Fruit fly (Drosophila melanogaster): ENCODE results near the gene CG33687.

DNA sequence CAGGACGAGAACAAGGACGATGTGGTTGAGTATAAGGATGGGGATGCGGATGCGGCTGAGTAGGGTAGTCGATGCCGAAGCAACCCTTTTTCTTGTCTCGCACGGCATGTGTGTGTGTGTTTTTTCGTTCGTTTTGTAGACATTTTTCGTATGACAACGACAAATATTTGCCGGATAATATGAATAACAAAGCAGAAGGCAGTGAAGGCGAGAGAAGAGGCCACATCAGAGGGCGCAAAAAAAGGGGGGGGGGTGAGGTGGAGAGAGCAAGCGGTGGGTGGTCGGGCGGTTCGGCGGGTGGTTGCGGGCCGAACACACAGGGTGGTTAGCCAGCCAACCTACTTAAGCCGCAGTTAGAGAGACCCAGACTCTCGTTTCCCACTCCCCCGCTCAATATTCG, 25.3 kb upstream of the CG33687 start:
- TF ChIP-seq D1 (tag; optimal IDR thresholded peaks at IDR 0.05) (no peak), fd96Ca (GFP tag; IDR thresholded peaks at IDR 0.05) (no peak), CG4496 (GFP tag; IDR thresholded peaks at IDR 0.05) (no peak), Pif1A (GFP tag; optimal IDR thresholded peaks at IDR 0.05) (no peak), Ets98B (GFP tag; IDR thresholded peaks at IDR 0.05) (no peak)

All from whole organism, pupa.